Worm (Caenorhabditis elegans): ENCODE results near the gene R02F2.1.

Gene R02F2.1

DNA sequence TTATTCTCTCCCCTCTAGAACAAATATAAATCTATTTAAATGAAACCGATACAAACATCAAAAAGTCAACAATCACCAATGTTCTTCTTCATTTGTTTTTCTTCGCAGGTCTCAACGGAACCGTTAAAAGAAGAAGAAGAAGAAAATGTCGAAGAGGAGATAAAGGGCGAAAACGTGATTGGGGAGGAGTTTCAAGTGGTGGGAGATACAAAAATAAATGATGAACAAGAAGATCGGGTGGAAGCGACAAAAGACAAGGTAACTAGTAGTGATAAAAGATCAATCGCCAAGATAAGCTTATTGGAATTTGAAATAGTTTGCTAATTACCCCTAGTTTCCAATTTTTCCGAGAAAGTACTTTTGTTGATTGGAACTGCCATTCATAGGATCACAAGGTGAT lies 48.5 kb downstream of the R02F2.1 start (continued):
- TF ChIP-seq che-1 (tag; optimal IDR thresholded peaks at IDR 0.05), result no peak

DNA sequence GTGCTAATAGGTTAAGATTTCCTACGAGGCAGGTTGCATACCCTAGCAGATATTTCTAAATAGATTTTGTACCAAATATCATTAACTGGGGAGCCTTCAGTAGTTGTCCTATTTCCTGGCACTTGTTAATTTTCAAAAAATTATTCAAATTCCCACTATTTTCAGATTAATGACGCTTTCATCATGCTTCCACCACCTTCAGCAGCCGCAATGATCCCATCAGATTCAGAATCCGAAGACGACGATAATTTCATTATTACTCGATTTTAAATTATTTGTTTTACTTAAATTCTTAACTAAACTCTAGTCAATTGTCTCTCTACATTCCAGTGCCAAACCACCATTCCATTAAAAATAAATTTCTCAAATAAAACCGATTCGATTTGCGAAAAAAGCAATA lies 49.2 kb downstream of the R02F2.1 start:
- TF ChIP-seq tbx-2 (tag; optimal IDR thresholded peaks at IDR 0.05) (no peak), sox-4 (tag; optimal IDR thresholded peaks at IDR 0.05) (no peak), fax-1 (tag; optimal IDR thresholded peaks at IDR 0.05) (no peak)

DNA sequence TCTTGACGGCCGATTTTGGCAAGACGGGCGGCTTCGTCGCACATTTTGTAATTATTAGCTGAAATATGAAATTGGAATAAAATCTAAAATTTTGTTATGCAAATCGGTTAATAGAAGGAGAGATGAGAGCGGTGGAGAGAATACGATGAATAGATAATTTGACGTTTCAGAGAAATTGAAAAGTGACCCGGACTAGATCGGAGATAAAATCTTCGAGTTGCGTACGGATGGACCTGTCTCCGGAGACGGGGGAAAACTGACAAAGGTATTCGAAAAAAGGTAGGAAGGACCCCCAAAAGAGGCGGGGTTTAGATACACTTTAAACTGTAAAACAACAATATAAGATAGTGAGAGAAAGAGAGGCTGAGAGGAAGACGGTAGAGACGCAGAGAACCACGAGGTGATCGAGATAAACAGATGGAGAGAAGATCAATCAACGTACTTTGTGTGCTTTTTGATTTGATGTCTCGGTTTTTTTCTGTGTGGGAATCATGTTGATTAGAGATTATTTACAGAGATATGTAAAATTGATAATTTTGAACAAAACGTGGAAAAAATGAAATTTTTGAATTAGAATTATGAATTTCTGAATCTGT lies 50.5 kb downstream of the R02F2.1 start, which contains the start of gene F09F7.6:
F09F7.6 (minus strand) TSS at position 64 of the 596 bp plus-strand sequence.
- TF ChIP-seq unc-55 (GFP tag; optimal IDR thresholded peaks at IDR 0.05) (peak; percentile 7), ceh-18 (tag; optimal IDR thresholded peaks at IDR 0.05) (peak; percentile 56), hlh-30 (tag; optimal IDR thresholded peaks at IDR 0.05; ENCODE audit: insufficient read depth) (peak; percentile 31), ceh-34 (tag; optimal IDR thresholded peaks at IDR 0.05) (no peak)

DNA sequence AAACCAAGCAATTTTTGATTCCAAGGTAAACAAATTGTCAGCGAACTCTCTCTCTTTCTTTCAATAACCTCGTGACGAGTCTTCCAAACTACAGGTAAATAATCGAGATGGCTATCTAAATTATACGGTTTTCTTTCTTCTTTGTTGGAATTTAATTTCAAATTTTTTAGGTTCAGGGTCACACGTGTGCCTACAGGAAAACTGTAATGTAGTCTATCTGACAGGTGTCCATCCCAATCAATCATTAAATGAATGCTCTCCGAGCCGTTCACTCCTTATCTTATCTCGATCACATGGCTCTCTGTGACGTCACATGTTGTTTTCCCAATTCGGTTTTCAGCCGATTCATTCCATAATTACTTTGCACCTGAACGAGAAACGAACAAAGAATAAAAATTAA lies 51.4 kb downstream of the R02F2.1 start:
- no peak for TF ChIP-seq C08G9.2 (tag; optimal IDR thresholded peaks at IDR 0.05)
- no peak for TF ChIP-seq ceh-34 (tag; optimal IDR thresholded peaks at IDR 0.05)
- peak; percentile 54 for TF ChIP-seq elt-2 (tag; optimal IDR thresholded peaks at IDR 0.05)
- no peak for TF ChIP-seq pha-4 (tag; optimal IDR thresholded peaks at IDR 0.05)
- peak; percentile 20 for TF ChIP-seq hlh-30 (tag; optimal IDR thresholded peaks at IDR 0.05; ENCODE audit: insufficient read depth)

DNA sequence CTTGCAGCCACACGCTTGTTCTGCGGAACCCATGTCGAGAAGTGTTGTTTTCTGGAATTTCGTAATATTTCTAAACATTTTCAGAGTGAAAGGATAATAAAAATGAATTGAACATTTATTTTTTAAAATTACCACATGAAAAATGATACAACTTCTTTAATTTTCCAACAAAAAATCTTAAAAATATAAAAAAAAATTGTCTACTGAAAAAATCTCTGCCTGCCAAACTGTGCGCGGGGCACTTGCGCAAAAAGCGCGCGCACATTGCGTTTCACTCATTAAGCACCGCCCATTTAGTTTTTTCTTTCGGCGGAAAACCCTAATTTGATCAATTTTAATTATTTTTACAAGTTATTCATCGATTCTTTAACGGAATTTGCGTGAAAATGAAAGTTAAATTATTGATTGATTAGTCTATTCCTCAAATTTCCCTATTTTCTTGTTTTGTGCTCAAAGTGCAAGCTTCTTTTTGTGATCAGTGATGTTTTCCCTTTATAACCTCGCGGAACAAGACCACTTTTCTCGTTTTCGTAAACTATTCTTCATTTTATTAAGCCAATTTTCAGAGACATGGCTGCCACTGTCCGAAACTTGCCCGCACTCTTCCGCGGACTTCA lies 53.3 kb downstream of the R02F2.1 start, which contains the start of the genes nmad-1 and hach-1:
nmad-1 (minus strand) TSS at position 51 of the 617 bp plus-strand sequence.
hach-1 (plus strand) TSS at position 567 of the 617 bp plus-strand sequence.
- TF ChIP-seq C38D4.7 (GFP tag; optimal IDR thresholded peaks at IDR 0.05), result peak; percentile 89
- peak; percentile 90 for TF ChIP-seq zip-5 (tag; optimal IDR thresholded peaks at IDR 0.05)
- no peak for TF ChIP-seq fkh-10 (GFP tag; optimal IDR thresholded peaks at IDR 0.05)
- peak; percentile 2 for TF ChIP-seq mec-3 (tag; optimal IDR thresholded peaks at IDR 0.05; ENCODE audit: borderline replicate concordance)
- TF ChIP-seq ama-1 (optimal IDR thresholded peaks at IDR 0.05), result no peak
- no peak for TF ChIP-seq pros-1 (tag; optimal IDR thresholded peaks at IDR 0.05)
- peak; percentile 64 for TF ChIP-seq pag-3 (tag; optimal IDR thresholded peaks at IDR 0.05; ENCODE audit: borderline replicate concordance)
- TF ChIP-seq eyg-1 (tag; optimal IDR thresholded peaks at IDR 0.05), result peak; percentile 93
- TF ChIP-seq K02D7.2 (tag; optimal IDR thresholded peaks at IDR 0.05), result peak; percentile 91
- peak; percentile 73 for TF ChIP-seq Y22D7AL.16 (tag; optimal IDR thresholded peaks at IDR 0.05)
- TF ChIP-seq ahr-1 (tag; optimal IDR thresholded peaks at IDR 0.05), result peak; percentile 84
- TF ChIP-seq unc-42 (tag; optimal IDR thresholded peaks at IDR 0.05), result peak; percentile 98
- TF ChIP-seq sdc-2 (tag; optimal IDR thresholded peaks at IDR 0.05), result peak; percentile 68
- peak; percentile 60; the same call in 1 of the 2 replicates for TF ChIP-seq sox-2 (GFP tag; IDR thresholded peaks at IDR 0.05)
- peak; percentile 75 for TF ChIP-seq C08G9.2 (tag; optimal IDR thresholded peaks at IDR 0.05)
- TF ChIP-seq madf-2 (tag; optimal IDR thresholded peaks at IDR 0.05), result peak; percentile 87
- peak; percentile 92 for TF ChIP-seq hlh-8 (tag; optimal IDR thresholded peaks at IDR 0.05)
- TF ChIP-seq nhr-232 (tag; optimal IDR thresholded peaks at IDR 0.05), result peak; percentile 77
- TF ChIP-seq pax-1 (tag; optimal IDR thresholded peaks at IDR 0.05), result peak; percentile 15
- TF ChIP-seq ceh-48 (tag; optimal IDR thresholded peaks at IDR 0.05), result peak; percentile 67
- TF ChIP-seq K09A11.1 (tag; optimal IDR thresholded peaks at IDR 0.05; ENCODE audit: insufficient read depth), result peak; percentile 90
- TF ChIP-seq pha-2 (tag; optimal IDR thresholded peaks at IDR 0.05), result peak; percentile 91
- TF ChIP-seq tbx-2 (tag; optimal IDR thresholded peaks at IDR 0.05), result peak; percentile 96
- peak; percentile 88 for TF ChIP-seq syd-9 (tag; optimal IDR thresholded peaks at IDR 0.05)
- TF ChIP-seq unc-55 (GFP tag; optimal IDR thresholded peaks at IDR 0.05), result no peak
- TF ChIP-seq elt-2 (tag; optimal IDR thresholded peaks at IDR 0.05), result peak; percentile 98
- TF ChIP-seq ceh-19 (GFP tag; optimal IDR thresholded peaks at IDR 0.05), result peak; percentile 92
- peak; percentile 82 for TF ChIP-seq ceh-24 (tag; optimal IDR thresholded peaks at IDR 0.05)
- TF ChIP-seq fax-1 (tag; optimal IDR thresholded peaks at IDR 0.05), result peak; percentile 93
- no peak for TF ChIP-seq elt-4 (tag; optimal IDR thresholded peaks at IDR 0.05)
- no peak for TF ChIP-seq pha-4 (tag; optimal IDR thresholded peaks at IDR 0.05)
- peak; percentile 73 for TF ChIP-seq ceh-6 (GFP tag; optimal IDR thresholded peaks at IDR 0.05)
- peak; percentile 98 for TF ChIP-seq ceh-14 (tag; optimal IDR thresholded peaks at IDR 0.05)
- TF ChIP-seq sox-4 (tag; optimal IDR thresholded peaks at IDR 0.05), result peak; percentile 95
- TF ChIP-seq fkh-6 (tag; optimal IDR thresholded peaks at IDR 0.05), result peak; percentile 84
- no peak for TF ChIP-seq dve-1 (tag; optimal IDR thresholded peaks at IDR 0.05)
- TF ChIP-seq unc-3 (GFP tag; conservative IDR thresholded peaks at IDR 0.05), result peak; percentile 83
- TF ChIP-seq unc-3 (tag; optimal IDR thresholded peaks at IDR 0.05), result peak; percentile 87
